Worm (Caenorhabditis elegans): ENCODE data around the gene F02D10.3.

F02D10.3 gene

DNA sequence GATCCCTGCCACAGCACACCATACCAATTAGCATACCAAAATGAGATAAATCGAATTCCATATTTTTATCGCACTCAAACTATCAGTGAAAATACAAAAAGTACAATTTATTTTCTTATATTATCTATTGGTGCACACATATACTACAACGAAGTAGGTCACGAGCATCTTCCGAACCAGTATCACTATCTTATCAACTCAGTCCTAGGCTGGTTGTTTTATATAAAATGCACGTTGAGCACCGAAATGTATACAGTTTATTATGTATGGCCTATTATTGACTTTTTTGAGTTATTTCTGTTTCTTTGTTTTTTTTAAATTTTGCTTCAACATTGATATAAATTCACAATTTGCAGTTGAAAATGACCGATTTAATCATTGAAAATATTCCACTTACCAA, 46.7 kb downstream of the F02D10.3 start, which contains the start of gene C29F7.2:
TSS of gene C29F7.2 (plus strand) at position 357 of the 400 bp plus-strand sequence.
- TF ChIP-seq snpc-4 (tag; optimal IDR thresholded peaks at IDR 0.05) (no peak), unc-120 (tag; optimal IDR thresholded peaks at IDR 0.05; ENCODE audit: poor library complexity, severe bottlenecking) (no peak), elt-1 (tag; optimal IDR thresholded peaks at IDR 0.05; ENCODE audit: borderline replicate concordance, insufficient read depth) (no peak), elt-3 (tag; optimal IDR thresholded peaks at IDR 0.05) (no peak), bed-3 (GFP tag; optimal IDR thresholded peaks at IDR 0.05) (no peak), mab-5 (tag; optimal IDR thresholded peaks at IDR 0.05) (no peak), mep-1 (tag; optimal IDR thresholded peaks at IDR 0.05) (no peak), nhr-28 (tag; optimal IDR thresholded peaks at IDR 0.05) (no peak), unc-62 (GFP tag; optimal IDR thresholded peaks at IDR 0.05) (no peak), sptf-1 (tag; optimal IDR thresholded peaks at IDR 0.05) (no peak), tbx-8 (GFP tag; optimal IDR thresholded peaks at IDR 0.05) (no peak)

DNA sequence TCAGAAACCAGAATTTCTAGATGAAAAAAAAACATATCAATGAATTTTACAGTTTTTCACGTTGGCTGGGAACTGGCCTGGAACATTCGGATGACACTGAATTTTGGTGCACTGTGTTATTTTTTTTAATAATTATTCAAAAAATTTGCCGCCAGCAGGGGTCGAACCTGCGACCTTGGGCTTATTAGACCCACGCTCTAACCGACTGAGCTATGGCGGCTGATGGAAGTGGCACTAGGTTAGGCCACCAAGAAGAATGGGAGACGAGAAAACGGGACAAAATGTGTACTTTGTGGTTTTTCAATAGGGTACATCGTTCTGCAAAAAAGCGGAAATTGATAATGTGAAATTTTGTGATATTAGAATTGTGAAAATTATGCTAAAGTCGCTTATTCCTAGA, 47.4 kb downstream of the F02D10.3 start:
- TF ChIP-seq unc-62 (GFP tag; optimal IDR thresholded peaks at IDR 0.05) (no peak), pha-4 (tag; optimal IDR thresholded peaks at IDR 0.05) (no peak), drap-1 (GFP tag; optimal IDR thresholded peaks at IDR 0.05) (peak; percentile 66), snpc-4 (tag; optimal IDR thresholded peaks at IDR 0.05) (no peak), M03D4.4 (tag; optimal IDR thresholded peaks at IDR 0.05) (peak; percentile 63), sptf-1 (tag; optimal IDR thresholded peaks at IDR 0.05) (peak; percentile 79), nhr-76 (tag; optimal IDR thresholded peaks at IDR 0.05) (no peak), hlh-1 (tag; optimal IDR thresholded peaks at IDR 0.05) (peak; percentile 6), ceh-39 (tag; optimal IDR thresholded peaks at IDR 0.05) (no peak), zip-8 (tag; optimal IDR thresholded peaks at IDR 0.05) (no peak), lin-32 (GFP tag; optimal IDR thresholded peaks at IDR 0.05) (no peak), nhr-237 (tag; optimal IDR thresholded peaks at IDR 0.05) (no peak), cnd-1 (tag; optimal IDR thresholded peaks at IDR 0.05) (peak; percentile 66), bed-3 (GFP tag; optimal IDR thresholded peaks at IDR 0.05) (peak; percentile 32), sem-2 (GFP tag; optimal IDR thresholded peaks at IDR 0.05) (peak; percentile 49), ces-1 (GFP tag; optimal IDR thresholded peaks at IDR 0.05) (no peak), unc-120 (tag; optimal IDR thresholded peaks at IDR 0.05; ENCODE audit: poor library complexity, severe bottlenecking) (peak; percentile 46), unc-39 (tag; optimal IDR thresholded peaks at IDR 0.05) (no peak), elt-3 (tag; optimal IDR thresholded peaks at IDR 0.05) (no peak), blmp-1 (tag; optimal IDR thresholded peaks at IDR 0.05) (no peak), ztf-11 (tag; optimal IDR thresholded peaks at IDR 0.05) (no peak), ceh-43 (GFP tag; optimal IDR thresholded peaks at IDR 0.05) (peak; percentile 5), mab-5 (tag; optimal IDR thresholded peaks at IDR 0.05) (no peak), flh-1 (GFP tag; optimal IDR thresholded peaks at IDR 0.05) (no peak), mls-2 (tag; optimal IDR thresholded peaks at IDR 0.05) (peak; percentile 55), elt-1 (tag; optimal IDR thresholded peaks at IDR 0.05; ENCODE audit: borderline replicate concordance, insufficient read depth) (no peak), ceh-83 (GFP tag; optimal IDR thresholded peaks at IDR 0.05) (no peak), nhr-12 (tag; optimal IDR thresholded peaks at IDR 0.05) (no peak), mep-1 (tag; optimal IDR thresholded peaks at IDR 0.05) (no peak), lsy-2 (tag; optimal IDR thresholded peaks at IDR 0.05) (no peak), nhr-28 (tag; optimal IDR thresholded peaks at IDR 0.05) (no peak), nhr-2 (tag; optimal IDR thresholded peaks at IDR 0.05) (no peak), tbx-8 (GFP tag; optimal IDR thresholded peaks at IDR 0.05) (no peak), lin-13 (tag; optimal IDR thresholded peaks at IDR 0.05) (no peak), ham-2 (GFP tag; optimal IDR thresholded peaks at IDR 0.05) (peak; percentile 45)

DNA sequence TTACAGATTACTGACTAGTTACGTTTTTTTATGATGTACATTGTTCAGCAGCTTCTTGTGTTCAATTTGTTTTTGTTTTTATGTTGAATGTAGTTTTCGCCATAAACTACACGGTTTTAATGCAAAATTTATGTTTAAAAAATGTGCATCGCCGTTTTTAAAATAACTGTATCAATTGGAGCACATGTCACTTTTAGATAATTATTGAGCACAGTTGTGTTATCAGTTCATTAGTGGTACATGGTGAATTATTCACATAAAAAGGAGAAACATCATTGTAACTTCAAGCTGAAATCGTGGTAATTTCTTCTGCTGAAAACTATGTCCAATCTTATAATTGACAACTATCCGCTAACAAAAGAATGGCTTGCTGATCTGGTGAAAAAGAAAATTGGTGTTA, 50.1 kb downstream of the F02D10.3 start:
- TF ChIP-seq M03D4.4 (tag; optimal IDR thresholded peaks at IDR 0.05) = no peak

DNA sequence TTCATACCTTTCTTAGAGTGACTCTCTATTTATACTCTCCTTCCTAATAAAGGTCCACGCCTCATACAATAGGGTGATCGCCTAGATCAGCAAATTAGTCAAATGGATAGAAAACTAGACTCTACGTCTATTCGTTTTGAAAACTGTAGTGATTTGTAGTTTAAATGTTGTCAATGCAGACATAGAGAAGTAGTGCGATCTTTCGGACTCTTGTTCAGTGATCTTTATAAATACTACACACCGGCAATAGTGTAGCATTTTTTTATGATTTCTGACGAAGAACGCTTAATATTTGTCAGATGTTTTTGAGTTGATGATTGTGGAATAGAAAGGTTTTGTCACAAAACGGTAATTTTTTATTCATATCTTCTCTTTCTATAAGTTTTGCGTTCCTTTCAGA, 51.1 kb downstream of the F02D10.3 start:
- TF ChIP-seq nhr-28 (tag; optimal IDR thresholded peaks at IDR 0.05) (no peak), nhr-76 (tag; optimal IDR thresholded peaks at IDR 0.05) (no peak), hlh-1 (tag; optimal IDR thresholded peaks at IDR 0.05) (no peak), snpc-4 (tag; optimal IDR thresholded peaks at IDR 0.05) (no peak), sem-2 (GFP tag; optimal IDR thresholded peaks at IDR 0.05) (no peak), flh-1 (GFP tag; optimal IDR thresholded peaks at IDR 0.05) (no peak), unc-39 (tag; optimal IDR thresholded peaks at IDR 0.05) (no peak), elt-1 (tag; optimal IDR thresholded peaks at IDR 0.05; ENCODE audit: borderline replicate concordance, insufficient read depth) (no peak), pha-4 (tag; optimal IDR thresholded peaks at IDR 0.05) (no peak), zip-8 (tag; optimal IDR thresholded peaks at IDR 0.05) (no peak), ceh-83 (GFP tag; optimal IDR thresholded peaks at IDR 0.05) (no peak), ces-1 (GFP tag; optimal IDR thresholded peaks at IDR 0.05) (no peak), lin-32 (GFP tag; optimal IDR thresholded peaks at IDR 0.05) (no peak), ceh-39 (tag; optimal IDR thresholded peaks at IDR 0.05) (no peak), ham-2 (GFP tag; optimal IDR thresholded peaks at IDR 0.05) (no peak), M03D4.4 (tag; optimal IDR thresholded peaks at IDR 0.05) (no peak), drap-1 (GFP tag; optimal IDR thresholded peaks at IDR 0.05) (no peak)
